Fruit fly (Drosophila melanogaster) whole organism, embryonic: ENCODE results near the gene miple2.
A peak's percentile ranks its signal among the peaks of the same experiment; 100 is the strongest.

Experiments
- Bgb ChIP-seq: fragments of 200-800 bp; sonication (Bioruptor generic); IDR thresholded peaks from 2 replicates; pipeline ENCODE4 v1.3.6; 2022; ENCODE audit warnings: missing biosample characterization, missing genetic modification characterization; ENCODE audit not compliant: partially characterized antibody
- CG10654 ChIP-seq: fragments of 200-800 bp; sonication (Bioruptor generic); optimal IDR thresholded peaks from 2 replicates; lab custom pipeline; 2016; ENCODE audit warnings: missing biosample characterization, missing genetic modification characterization
- CG12104 ChIP-seq: fragments of 200-800 bp; sonication (Bioruptor generic); optimal IDR thresholded peaks from 3 replicates; lab custom pipeline; 2016; ENCODE audit warnings: missing biosample characterization, missing genetic modification characterization
- CG12219 ChIP-seq: fragments of 200-800 bp; sonication (Bioruptor generic); optimal IDR thresholded peaks from 3 replicates; lab custom pipeline; 2018; ENCODE audit warnings: missing biosample characterization, mild to moderate bottlenecking, missing genetic modification characterization
- CG13624 ChIP-seq: fragments of 200-800 bp; sonication (Bioruptor generic); optimal IDR thresholded peaks from 2 replicates; lab custom pipeline; 2016; ENCODE audit warnings: missing biosample characterization, missing genetic modification characterization
- CG15011 ChIP-seq: fragments of 200-800 bp; sonication (Bioruptor generic); optimal IDR thresholded peaks from 3 replicates; lab custom pipeline; 2018; ENCODE audit warnings: missing biosample characterization, mild to moderate bottlenecking, missing genetic modification characterization
- CG1647 ChIP-seq: fragments of 200-800 bp; sonication (Bioruptor generic); optimal IDR thresholded peaks from 3 replicates; lab custom pipeline; 2016; ENCODE audit warnings: missing biosample characterization, missing genetic modification characterization
- CG17802 ChIP-seq: fragments of 200-800 bp; sonication (Bioruptor generic); optimal IDR thresholded peaks from 2 replicates; lab custom pipeline; 2018; ENCODE audit warnings: missing biosample characterization, mild to moderate bottlenecking, missing genetic modification characterization, moderate library complexity
- CG1792 ChIP-seq: fragments of 200-800 bp; sonication (Bioruptor generic); optimal IDR thresholded peaks from 2 replicates; lab custom pipeline; 2016; ENCODE audit warnings: missing biosample characterization, missing genetic modification characterization
- CG30403 ChIP-seq: fragments of 200-800 bp; sonication (Bioruptor generic); optimal IDR thresholded peaks from 3 replicates; lab custom pipeline; 2016; ENCODE audit warnings: missing biosample characterization, missing genetic modification characterization
- CG31224 ChIP-seq: fragments of 200-800 bp; sonication (Bioruptor generic); IDR thresholded peaks from 2 replicates; pipeline ENCODE4 v1.3.6; 2022; ENCODE audit warnings: missing biosample characterization, missing genetic modification characterization
- CG34422 ChIP-seq: fragments of 200-800 bp; sonication (Bioruptor generic); IDR thresholded peaks from 3 replicates; pipeline ENCODE4 v1.3.6; 2022; ENCODE audit warnings: missing biosample characterization, missing genetic modification characterization
- CG3847 ChIP-seq: fragments of 200-800 bp; sonication (Bioruptor generic); IDR thresholded peaks from 2 replicates; pipeline ENCODE4 v1.3.6; 2022; ENCODE audit warnings: missing biosample characterization, missing genetic modification characterization
- CG4360 ChIP-seq: fragments of 200-800 bp; sonication (Bioruptor generic); IDR thresholded peaks from 2 replicates; pipeline ENCODE4 v1.3.6; 2022; ENCODE audit warnings: missing biosample characterization, missing genetic modification characterization
- CG5180 ChIP-seq: fragments of 200-800 bp; sonication (Bioruptor generic); optimal IDR thresholded peaks from 3 replicates; lab custom pipeline; 2017; ENCODE audit warnings: missing biosample characterization, missing genetic modification characterization, mild to moderate bottlenecking, moderate library complexity, missing genetic modification reagents
- CG7963 ChIP-seq: fragments of 200-800 bp; sonication (Bioruptor generic); IDR thresholded peaks from 3 replicates; pipeline ENCODE4 v1.3.6; 2022; ENCODE audit warnings: missing biosample characterization, missing genetic modification characterization; ENCODE audit not compliant: partially characterized antibody
- CG8089 ChIP-seq: fragments of 200-800 bp; sonication (Bioruptor generic); optimal IDR thresholded peaks from 3 replicates; lab custom pipeline; 2016; ENCODE audit warnings: missing biosample characterization, missing genetic modification characterization
- CG8765 ChIP-seq: fragments of 200-800 bp; sonication (Bioruptor generic); IDR thresholded peaks from 2 replicates; pipeline ENCODE4 v1.3.6; 2022; ENCODE audit warnings: missing biosample characterization, missing genetic modification characterization
- CG9932 ChIP-seq: fragments of 200-800 bp; sonication (Bioruptor generic); IDR thresholded peaks from 2 replicates; pipeline ENCODE4 v1.3.6; 2022; ENCODE audit warnings: missing biosample characterization, missing genetic modification characterization
- D19A ChIP-seq: fragments of 200-800 bp; optimal IDR thresholded peaks from 3 replicates; lab custom pipeline; 2019; ENCODE audit warnings: missing biosample characterization, mild to moderate bottlenecking, missing genetic modification characterization, moderate library complexity
- Dref ChIP-seq: fragments of 200-800 bp; sonication (Bioruptor generic); IDR thresholded peaks from 2 replicates; pipeline ENCODE4 v1.3.6; 2022; ENCODE audit warnings: missing biosample characterization, missing genetic modification characterization
- GATAe ChIP-seq: fragments of 200-800 bp; sonication (Bioruptor generic); conservative IDR thresholded peaks from 2 replicates; pipeline ENCODE4 v1.3.6; 2022; ENCODE audit warnings: missing biosample characterization, missing genetic modification characterization
- HmgD ChIP-seq: fragments of 200-800 bp; sonication (Bioruptor generic); optimal IDR thresholded peaks from 3 replicates; lab custom pipeline; 2016; ENCODE audit warnings: missing biosample characterization, missing genetic modification characterization
- Hmr ChIP-seq: fragments of 200-800 bp; sonication (Bioruptor generic); optimal IDR thresholded peaks from 3 replicates; lab custom pipeline; 2017; ENCODE audit warnings: mild to moderate bottlenecking, missing biosample characterization, missing genetic modification reagents, missing genetic modification characterization
- Hsf ChIP-seq: fragments of 200-800 bp; sonication (Bioruptor generic); optimal IDR thresholded peaks from 3 replicates; lab custom pipeline; 2016; ENCODE audit warnings: missing biosample characterization, missing genetic modification characterization
- Mad ChIP-seq: fragments of 200-800 bp; sonication (Bioruptor generic); optimal IDR thresholded peaks from 2 replicates; lab custom pipeline; 2016; ENCODE audit warnings: missing biosample characterization, missing genetic modification characterization
- Max ChIP-seq: fragments of 200-800 bp; sonication (Bioruptor generic); optimal IDR thresholded peaks from 2 replicates; lab custom pipeline; 2016; ENCODE audit warnings: missing biosample characterization, mild to moderate bottlenecking, missing genetic modification characterization
- Poxn ChIP-seq: fragments of 200-800 bp; sonication (Bioruptor generic); IDR thresholded peaks from 2 replicates; pipeline ENCODE4 v1.3.6; 2022; ENCODE audit warnings: missing biosample characterization, missing genetic modification characterization
- Xrp1 ChIP-seq: fragments of 200-800 bp; sonication (Bioruptor generic); IDR thresholded peaks from 2 replicates; pipeline ENCODE4 v1.3.6; 2022; ENCODE audit warnings: missing biosample characterization, missing genetic modification characterization
- bbx ChIP-seq: fragments of 200-800 bp; sonication (Bioruptor generic); IDR thresholded peaks from 2 replicates; pipeline ENCODE4 v1.3.6; 2022; ENCODE audit warnings: missing biosample characterization, missing genetic modification characterization; ENCODE audit not compliant: partially characterized antibody
- corto ChIP-seq: fragments of 200-800 bp; sonication (Bioruptor generic); optimal IDR thresholded peaks from 2 replicates; lab custom pipeline; 2016; ENCODE audit warnings: missing biosample characterization, mild to moderate bottlenecking, missing genetic modification characterization, moderate library complexity
- crol ChIP-seq: fragments of 200-800 bp; sonication (Bioruptor generic); IDR thresholded peaks from 2 replicates; pipeline ENCODE4 v1.3.6; 2022; ENCODE audit warnings: missing biosample characterization, missing genetic modification characterization
- dati ChIP-seq: fragments of 200-800 bp; sonication (Bioruptor generic); IDR thresholded peaks from 2 replicates; pipeline ENCODE4 v1.3.6; 2022; ENCODE audit warnings: missing biosample characterization, missing genetic modification characterization
- dmrt11E ChIP-seq: fragments of 200-800 bp; sonication (Bioruptor generic); optimal IDR thresholded peaks from 3 replicates; lab custom pipeline; 2018; ENCODE audit warnings: missing biosample characterization, mild to moderate bottlenecking, missing genetic modification characterization, moderate library complexity
- dmrt99B ChIP-seq: fragments of 200-800 bp; sonication (Bioruptor generic); optimal IDR thresholded peaks from 2 replicates; lab custom pipeline; 2018; ENCODE audit warnings: missing biosample characterization, mild to moderate bottlenecking, missing genetic modification characterization, moderate library complexity
- fu2 ChIP-seq: fragments of 200-800 bp; sonication (Bioruptor generic); optimal IDR thresholded peaks from 2 replicates; lab custom pipeline; 2016; ENCODE audit warnings: missing biosample characterization, missing genetic modification characterization
- ham ChIP-seq: fragments of 200-800 bp; sonication (Bioruptor generic); IDR thresholded peaks from 2 replicates; pipeline ENCODE4 v1.3.6; 2022; ENCODE audit warnings: missing biosample characterization, missing genetic modification characterization
- hth ChIP-seq: fragments of >200 bp; optimal IDR thresholded peaks from 2 replicates; lab custom pipeline; 2017; ENCODE audit warnings: inconsistent platforms
- otp ChIP-seq: fragments of 200-800 bp; sonication (Bioruptor generic); IDR thresholded peaks from 3 replicates; pipeline ENCODE4, ENCODE4 v1.3.6; 2022; ENCODE audit warnings: missing biosample characterization, missing genetic modification characterization
- pum ChIP-seq: fragments of 200-800 bp; sonication (Bioruptor generic); optimal IDR thresholded peaks from 2 replicates; lab custom pipeline; 2016; ENCODE audit warnings: missing biosample characterization, missing genetic modification characterization
- ro ChIP-seq: fragments of 200-800 bp; sonication (Bioruptor generic); IDR thresholded peaks from 2 replicates; pipeline ENCODE4 v1.3.6; 2022; ENCODE audit warnings: missing biosample characterization, missing genetic modification characterization
- sens-2 ChIP-seq: fragments of 200-800 bp; sonication (Bioruptor generic); IDR thresholded peaks from 2 replicates; pipeline ENCODE4 v1.3.6; 2022; ENCODE audit warnings: missing biosample characterization, missing genetic modification characterization
- sim ChIP-seq: fragments of 200-800 bp; sonication (Bioruptor generic); IDR thresholded peaks from 2 replicates; pipeline ENCODE4 v1.3.6; 2022; ENCODE audit warnings: missing biosample characterization, missing genetic modification characterization
- sisA ChIP-seq: fragments of 200-800 bp; sonication (Bioruptor generic); IDR thresholded peaks from 2 replicates; pipeline ENCODE4 v1.3.6; 2022; ENCODE audit warnings: missing biosample characterization, missing genetic modification characterization
- slbo ChIP-seq: fragments of 200-800 bp; sonication (Bioruptor generic); IDR thresholded peaks from 2 replicates; pipeline ENCODE4 v1.3.6; 2022; ENCODE audit warnings: missing biosample characterization, missing genetic modification characterization
- stwl ChIP-seq: fragments of 200-800 bp; sonication (Bioruptor generic); optimal IDR thresholded peaks from 3 replicates; lab custom pipeline; 2018; ENCODE audit warnings: missing biosample characterization, mild to moderate bottlenecking, missing genetic modification characterization, moderate library complexity
- trem ChIP-seq: fragments of 200-800 bp; optimal IDR thresholded peaks from 3 replicates; lab custom pipeline; 2019; ENCODE audit warnings: missing biosample characterization, mild to moderate bottlenecking, missing genetic modification characterization, moderate library complexity
- unc-4 ChIP-seq: fragments of 200-800 bp; sonication (Bioruptor generic); IDR thresholded peaks from 2 replicates; pipeline ENCODE4 v1.3.6; 2022; ENCODE audit warnings: missing biosample characterization, missing genetic modification characterization; ENCODE audit not compliant: partially characterized antibody
- zfh2 ChIP-seq: fragments of 200-800 bp; sonication (Bioruptor generic); optimal IDR thresholded peaks from 2 replicates; lab custom pipeline; 2016; ENCODE audit warnings: missing biosample characterization, missing genetic modification characterization

The miple2 gene

dm6 chr3L:223019-223902 lies 47.7 kb upstream of the miple2 start, which contains the start of the genes pyx and CG33229 (continued):
- TF ChIP-seq ro (peak; percentile 44; the same call in 1 of the 2 replicates), CG13624 (GFP tag; lab: Kevin White, UChicago) (peak; percentile 71), CG10654 (peak; percentile 83), CG7963 (GFP tag; lab: Robert Waterston, UW) (no peak), trem (tag; lab: Kevin White, UChicago) (peak; percentile 33), CG5180 (GFP tag; lab: Kevin White, UChicago) (peak; percentile 73), CG1792 (GFP tag; lab: Kevin White, UChicago) (peak; percentile 66), dmrt11E (tag; lab: Kevin White, UChicago) (peak; percentile 68), CG30403 (GFP tag; lab: Kevin White, UChicago) (peak; percentile 95), Poxn (GFP tag; lab: Robert Waterston, UW) (peak; percentile 40; the same call in 1 of the 2 replicates), CG9932 (GFP tag; lab: Robert Waterston, UW) (peak; percentile 94), CG34422 (GFP tag; lab: Robert Waterston, UW) (peak; percentile 88), sisA (GFP tag; lab: Robert Waterston, UW) (peak; percentile 79), CG4360 (no peak), CG8089 (GFP tag; lab: Kevin White, UChicago) (peak; percentile 66), CG12219 (GFP tag; lab: Kevin White, UChicago) (peak; percentile 61), sim (GFP tag; lab: Robert Waterston, UW) (peak; percentile 44; the same call in 1 of the 2 replicates), CG15011 (GFP tag; lab: Kevin White, UChicago) (peak; percentile 57), crol (GFP tag; lab: Robert Waterston, UW) (0 out of 2 replicates have a peak, but pooled peaks have one; percentile 6), hth (no peak), Bgb (GFP tag; lab: Robert Waterston, UW) (no peak), pum (GFP tag; lab: Kevin White, UChicago) (peak; percentile 78), HmgD (GFP tag; lab: Kevin White, UChicago) (no peak), zfh2 (GFP tag; lab: Kevin White, UChicago) (peak; percentile 94), CG31224 (GFP tag; lab: Robert Waterston, UW) (peak; percentile 79), CG8765 (peak; percentile 52; the same call in 1 of the 2 replicates), Dref (GFP tag; lab: Robert Waterston, UW) (peak; percentile 34), stwl (tag; lab: Kevin White, UChicago) (peak; percentile 2), otp (GFP tag; lab: Robert Waterston, UW) (no peak), corto (GFP tag; lab: Kevin White, UChicago) (no peak), Mad (GFP tag; lab: Kevin White, UChicago) (peak; percentile 89), Xrp1 (peak; percentile 59), slbo (GFP tag; lab: Robert Waterston, UW) (peak; percentile 93), dati (GFP tag; lab: Robert Waterston, UW) (no peak), CG3847 (peak; percentile 87), D19A (peak; percentile 76), CG12104 (GFP tag; lab: Kevin White, UChicago) (peak; percentile 90), Max (peak; percentile 82), GATAe (GFP tag; lab: Robert Waterston, UW) (no peak), bbx (GFP tag; lab: Robert Waterston, UW) (no peak), CG17802 (tag; lab: Kevin White, UChicago) (peak; percentile 35), sens-2 (peak; percentile 60), Hsf (GFP tag; lab: Kevin White, UChicago) (peak; percentile 94), ham (peak; percentile 18; the same call in 1 of the 2 replicates), unc-4 (GFP tag; lab: Robert Waterston, UW) (0 out of 2 replicates have a peak, but pooled peaks have one; percentile 27), CG1647 (GFP tag; lab: Kevin White, UChicago) (peak; percentile 89), Hmr (GFP tag; lab: Kevin White, UChicago) (peak; percentile 80), dmrt99B (peak; percentile 81), fu2 (GFP tag; lab: Kevin White, UChicago) (peak; percentile 89)
